Worm (Caenorhabditis elegans): ENCODE results near the gene exl-1.

exl-1 gene

ce11 chrII:14377796-14378195 is 35.5 kb downstream of the exl-1 start, which contains the start of gene acr-20:
TSS of gene acr-20 (minus strand) at chrII:14377896.
- TF ChIP-seq ceh-83 (GFP tag; optimal IDR thresholded peaks at IDR 0.05): no peak
- TF ChIP-seq unc-120 (tag; optimal IDR thresholded peaks at IDR 0.05; ENCODE audit: poor library complexity, severe bottlenecking): no peak
- no peak for TF ChIP-seq elt-3 (tag; optimal IDR thresholded peaks at IDR 0.05)
- TF ChIP-seq nhr-12 (tag; optimal IDR thresholded peaks at IDR 0.05): no peak
- no peak for TF ChIP-seq unc-39 (tag; optimal IDR thresholded peaks at IDR 0.05)
- TF ChIP-seq mab-5 (tag; optimal IDR thresholded peaks at IDR 0.05): no peak
- no peak for TF ChIP-seq sptf-1 (tag; optimal IDR thresholded peaks at IDR 0.05)
- TF ChIP-seq elt-1 (tag; optimal IDR thresholded peaks at IDR 0.05; ENCODE audit: borderline replicate concordance, insufficient read depth): no peak
- no peak for TF ChIP-seq flh-1 (GFP tag; optimal IDR thresholded peaks at IDR 0.05)
- TF ChIP-seq unc-62 (GFP tag; optimal IDR thresholded peaks at IDR 0.05): no peak
- TF ChIP-seq ceh-39 (tag; optimal IDR thresholded peaks at IDR 0.05): no peak
- no peak for TF ChIP-seq tbx-8 (GFP tag; optimal IDR thresholded peaks at IDR 0.05)
- no peak for TF ChIP-seq snpc-4 (tag; optimal IDR thresholded peaks at IDR 0.05)
- no peak for TF ChIP-seq lsy-2 (tag; optimal IDR thresholded peaks at IDR 0.05)
- no peak for TF ChIP-seq nhr-237 (tag; optimal IDR thresholded peaks at IDR 0.05)
- TF ChIP-seq zip-8 (tag; optimal IDR thresholded peaks at IDR 0.05): no peak
- no peak for TF ChIP-seq mep-1 (tag; optimal IDR thresholded peaks at IDR 0.05)
- no peak for TF ChIP-seq ham-2 (GFP tag; optimal IDR thresholded peaks at IDR 0.05)
- TF ChIP-seq lin-13 (tag; optimal IDR thresholded peaks at IDR 0.05): no peak

DNA sequence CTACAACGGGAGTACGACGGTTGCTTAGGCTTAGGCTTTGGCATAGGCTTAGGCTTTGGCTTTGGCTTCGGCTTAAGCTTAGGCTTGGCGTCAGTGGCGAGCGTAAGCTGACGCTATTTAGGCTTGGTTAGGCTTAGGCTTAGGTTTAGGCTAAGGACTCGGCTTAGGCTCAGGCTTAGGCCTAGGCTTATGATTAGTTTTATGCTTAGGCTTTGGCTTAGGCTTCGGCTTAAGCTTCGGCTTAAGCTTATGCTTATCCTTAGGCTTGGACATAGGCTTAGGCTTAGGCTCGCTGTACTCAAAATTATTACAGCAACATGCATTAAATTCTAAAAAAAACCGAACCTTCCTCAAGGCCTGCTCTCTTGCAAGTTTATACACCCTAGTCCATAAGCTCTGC is 38.7 kb downstream of the exl-1 start:
- TF ChIP-seq nhr-237 (tag; optimal IDR thresholded peaks at IDR 0.05) (no peak), ham-2 (GFP tag; optimal IDR thresholded peaks at IDR 0.05) (peak; percentile 21), mep-1 (tag; optimal IDR thresholded peaks at IDR 0.05) (no peak), unc-62 (GFP tag; optimal IDR thresholded peaks at IDR 0.05) (no peak), drap-1 (GFP tag; optimal IDR thresholded peaks at IDR 0.05) (no peak), ces-1 (GFP tag; optimal IDR thresholded peaks at IDR 0.05) (no peak)

ce11 chrII:14365182-14365751 is 48.0 kb downstream of the exl-1 start, which contains the start of gene imb-2:
TSS of gene imb-2 (plus strand) at chrII:14365701.
- TF ChIP-seq lin-32 (GFP tag; optimal IDR thresholded peaks at IDR 0.05) (no peak), lin-13 (tag; optimal IDR thresholded peaks at IDR 0.05) (no peak), drap-1 (GFP tag; optimal IDR thresholded peaks at IDR 0.05) (no peak), unc-120 (tag; optimal IDR thresholded peaks at IDR 0.05; ENCODE audit: poor library complexity, severe bottlenecking) (peak; percentile 30), nhr-2 (tag; optimal IDR thresholded peaks at IDR 0.05) (no peak), sptf-1 (tag; optimal IDR thresholded peaks at IDR 0.05) (peak; percentile 39), nhr-12 (tag; optimal IDR thresholded peaks at IDR 0.05) (no peak), pha-4 (tag; optimal IDR thresholded peaks at IDR 0.05) (no peak), ceh-83 (GFP tag; optimal IDR thresholded peaks at IDR 0.05) (peak; percentile 29), mep-1 (tag; optimal IDR thresholded peaks at IDR 0.05) (peak; percentile 50), bed-3 (GFP tag; optimal IDR thresholded peaks at IDR 0.05) (no peak), sem-2 (GFP tag; optimal IDR thresholded peaks at IDR 0.05) (no peak), lsy-2 (tag; optimal IDR thresholded peaks at IDR 0.05) (peak; percentile 38), hlh-1 (tag; optimal IDR thresholded peaks at IDR 0.05) (no peak), ces-1 (GFP tag; optimal IDR thresholded peaks at IDR 0.05) (peak; percentile 88), tbx-8 (GFP tag; optimal IDR thresholded peaks at IDR 0.05) (no peak)

All from whole organism, mixed stage, embryonic.